Fruit fly (Drosophila melanogaster): Measurements from ENCODE around the gene CG4666.

The CG4666 gene

DNA sequence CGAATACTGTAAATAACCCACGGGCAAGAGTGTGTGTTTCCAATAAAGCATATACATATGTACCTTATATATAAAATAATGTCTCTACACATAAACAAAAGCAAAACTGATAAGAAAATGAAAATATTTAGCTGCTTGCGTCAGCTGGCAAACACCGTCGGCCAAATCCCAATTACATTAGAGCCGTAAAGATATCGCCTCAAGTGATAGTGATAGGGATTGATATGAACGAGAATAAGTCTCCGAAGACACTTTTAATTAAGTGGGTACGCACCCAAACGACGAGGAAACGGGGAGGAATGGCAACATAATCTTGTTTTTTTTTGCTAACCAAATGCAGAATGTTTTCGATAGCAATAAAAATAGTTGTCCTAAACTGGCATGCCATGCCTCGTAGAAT is 13.1 kb downstream of the CG4666 start:
- TF ChIP-seq noc (tag; optimal IDR thresholded peaks at IDR 0.05) = no peak

DNA sequence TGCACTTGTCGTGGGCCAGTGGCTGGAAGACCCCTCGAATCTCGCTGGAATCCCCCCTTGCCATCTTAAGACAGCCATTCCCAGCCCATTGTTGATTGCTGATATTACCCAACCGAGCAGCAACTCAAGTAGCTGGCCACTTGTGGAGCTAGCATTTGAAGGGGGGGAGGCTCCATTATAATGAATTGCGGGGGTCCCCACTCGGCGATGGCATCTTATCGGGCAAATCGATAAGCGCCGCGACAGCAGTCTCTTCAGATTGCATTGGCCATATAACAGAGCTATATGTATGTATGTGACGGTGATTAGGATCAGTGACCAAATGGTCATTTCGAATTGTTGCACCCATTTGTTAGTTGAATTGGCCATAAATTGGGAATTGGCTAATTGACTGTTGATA is 15.4 kb downstream of the CG4666 start:
- TF ChIP-seq noc (tag; optimal IDR thresholded peaks at IDR 0.05) = no peak

DNA sequence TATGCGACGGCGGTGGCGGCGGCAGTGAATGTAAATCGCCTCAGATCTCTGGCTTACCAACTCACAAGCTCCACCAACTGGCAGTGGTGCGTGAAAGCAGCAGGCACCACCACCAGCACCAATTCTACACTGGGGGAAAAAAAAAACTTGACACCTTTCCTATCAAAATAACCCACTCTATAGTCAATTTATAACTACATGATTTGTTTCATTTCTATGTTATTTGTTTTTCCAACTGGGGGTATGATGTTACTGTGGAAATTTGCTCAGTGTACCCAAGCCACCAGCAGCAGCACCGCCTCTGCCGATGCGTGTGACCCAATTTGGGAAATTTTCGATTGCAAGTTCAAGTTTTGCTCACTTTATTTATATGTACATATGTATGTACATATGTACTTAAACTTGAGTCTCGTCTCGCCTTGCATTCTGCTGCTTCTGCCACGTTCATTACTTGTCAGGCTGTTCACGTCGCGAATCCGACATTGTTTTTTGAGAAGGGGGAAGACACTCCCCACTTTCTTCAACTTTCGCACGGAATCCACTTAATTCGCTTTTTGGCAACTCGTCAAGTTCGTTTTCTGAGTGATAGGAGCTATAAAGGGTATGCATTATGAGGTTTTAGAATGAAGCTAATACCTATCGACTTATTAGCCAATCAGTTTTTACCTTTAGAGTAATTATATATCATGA is 18.3 kb downstream of the CG4666 start:
- no peak for TF ChIP-seq noc (tag; optimal IDR thresholded peaks at IDR 0.05)

DNA sequence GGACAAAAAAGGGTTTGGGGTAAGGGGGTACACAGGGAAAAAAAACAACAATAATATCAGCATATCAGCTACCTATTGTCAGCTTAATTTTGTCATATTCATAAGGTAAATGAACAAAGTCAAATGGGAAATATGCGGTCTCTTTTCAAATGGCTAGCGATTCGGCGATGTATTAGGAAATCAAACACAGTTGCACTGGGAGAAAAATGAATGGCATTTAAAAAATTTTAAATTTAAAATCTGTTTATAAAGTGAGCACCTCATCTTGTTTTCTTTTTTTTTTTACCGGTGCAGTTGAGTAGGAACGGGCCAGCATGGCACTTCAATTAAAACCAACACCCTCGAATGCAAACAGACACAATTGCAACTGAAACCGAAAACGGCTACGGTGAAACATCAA is 23.6 kb downstream of the CG4666 start:
- no peak for TF ChIP-seq noc (tag; optimal IDR thresholded peaks at IDR 0.05)

DNA sequence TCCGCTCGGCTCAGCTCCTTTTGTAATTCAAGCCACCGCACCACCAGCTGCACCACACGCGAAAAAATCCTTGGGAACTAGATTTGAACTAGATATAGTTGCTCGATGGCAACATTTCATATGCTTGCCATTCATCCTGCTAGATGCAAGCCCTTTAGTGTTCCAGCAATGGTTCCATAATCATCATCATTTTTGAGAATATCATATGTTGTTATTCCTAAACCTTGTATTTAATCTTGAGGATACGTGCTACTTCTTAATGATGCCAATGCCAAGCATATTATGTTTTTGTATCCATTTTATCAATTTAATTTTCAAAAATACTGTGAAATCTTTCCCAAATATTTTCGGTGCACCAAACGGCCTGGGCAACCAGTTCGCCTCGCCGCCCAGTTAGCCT is 24.7 kb downstream of the CG4666 start:
- no peak for TF ChIP-seq noc (tag; optimal IDR thresholded peaks at IDR 0.05)

DNA sequence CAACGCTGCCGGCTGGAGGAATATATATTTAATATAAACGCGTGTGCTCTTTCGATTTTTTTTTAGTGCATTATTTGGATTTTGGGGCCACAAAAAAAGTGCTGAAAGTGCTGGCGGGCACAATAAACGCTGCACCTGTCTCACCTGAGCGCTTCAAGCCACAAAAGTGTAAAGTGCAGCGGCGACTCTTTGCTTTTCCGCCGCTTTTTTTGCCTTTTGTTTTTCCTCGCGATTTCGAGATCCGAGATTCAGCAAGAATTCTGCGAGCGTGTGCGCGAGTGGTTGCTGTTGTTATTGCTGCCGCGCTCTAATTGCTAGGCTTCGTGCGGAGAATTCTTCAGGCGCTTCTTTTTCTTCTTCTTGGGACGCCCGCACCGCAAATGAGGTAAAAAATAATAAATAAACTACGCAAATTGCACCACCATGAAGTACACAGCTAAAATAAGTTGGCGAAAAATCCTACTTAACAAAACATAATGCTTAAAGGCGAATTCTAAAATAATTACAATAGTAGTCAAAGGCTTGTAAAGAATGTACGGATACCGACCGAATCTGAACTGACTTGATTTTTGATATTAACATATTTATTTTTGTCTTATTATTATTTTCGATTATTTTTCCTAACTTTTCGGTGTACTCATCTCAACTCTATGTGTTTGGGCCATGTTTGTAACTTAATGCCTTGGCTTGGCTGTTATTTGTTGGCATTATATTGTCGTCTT is 26.5 kb downstream of the CG4666 start:
- no peak for TF ChIP-seq noc (tag; optimal IDR thresholded peaks at IDR 0.05)

DNA sequence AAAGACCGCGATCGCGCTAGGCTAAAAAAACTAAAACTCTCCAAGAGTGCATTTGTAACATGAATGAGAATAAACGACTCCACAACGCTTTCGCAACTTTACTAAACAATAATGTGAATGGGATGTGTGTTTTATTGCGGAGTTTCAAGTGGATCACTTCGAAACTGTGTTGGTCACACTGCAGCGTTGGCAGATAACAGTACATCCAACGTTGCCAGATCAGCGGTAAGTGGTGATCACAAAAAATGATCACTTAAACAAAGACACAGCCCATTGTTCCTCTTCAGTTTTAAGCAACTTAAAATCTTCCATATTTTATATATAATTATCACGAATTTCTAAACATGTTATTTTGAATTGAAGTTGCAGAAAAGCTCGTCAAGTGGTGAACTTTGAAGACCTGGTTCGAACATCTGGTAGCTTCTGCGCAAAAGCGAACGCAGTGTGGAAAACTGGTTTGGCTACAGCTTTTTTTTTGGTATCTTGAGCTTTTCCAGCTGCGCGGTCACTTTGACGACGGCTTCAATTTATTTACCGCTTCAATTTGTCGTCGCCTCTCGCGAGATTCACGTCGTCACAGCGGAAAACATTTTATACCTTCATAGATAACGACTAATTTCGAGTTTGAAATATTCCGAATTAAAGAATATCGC is 27.2 kb downstream of the CG4666 start, which contains the start of gene CG5921:
TSS of gene CG5921 (plus strand) at position 547 of the 653 bp plus-strand sequence.
- TF ChIP-seq noc (tag; optimal IDR thresholded peaks at IDR 0.05) = no peak

DNA sequence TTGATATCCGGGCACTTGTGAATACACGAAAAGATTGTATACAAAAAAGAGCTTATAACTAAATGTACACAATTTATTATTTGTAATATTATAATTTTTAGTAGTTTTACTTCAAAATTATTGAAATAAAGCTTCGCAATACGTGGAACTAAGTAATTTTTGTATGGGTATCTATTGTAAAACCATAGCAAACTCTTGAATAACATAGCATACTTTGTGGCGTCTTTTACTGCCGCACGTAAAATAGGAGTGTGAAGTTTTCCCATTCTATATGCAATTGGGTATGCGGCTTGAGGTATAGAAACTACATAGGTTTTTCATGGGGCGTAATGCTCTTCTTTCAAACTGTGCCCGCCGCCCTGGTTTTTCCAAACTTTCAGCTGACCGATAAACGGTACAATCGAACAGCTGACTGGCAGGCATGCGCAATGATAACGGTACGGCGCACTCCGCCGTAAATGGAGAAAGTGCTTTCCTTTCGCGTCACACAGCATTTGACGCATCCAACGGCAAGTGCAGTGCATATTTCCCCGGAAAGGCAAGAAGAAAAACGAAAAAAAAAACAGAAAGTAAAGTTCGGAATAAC is 38.1 kb downstream of the CG4666 start, which contains the start of gene CG5937:
TSS of gene CG5937 (plus strand) at position 575 of the 586 bp plus-strand sequence.
- no peak for TF ChIP-seq noc (tag; optimal IDR thresholded peaks at IDR 0.05)

DNA sequence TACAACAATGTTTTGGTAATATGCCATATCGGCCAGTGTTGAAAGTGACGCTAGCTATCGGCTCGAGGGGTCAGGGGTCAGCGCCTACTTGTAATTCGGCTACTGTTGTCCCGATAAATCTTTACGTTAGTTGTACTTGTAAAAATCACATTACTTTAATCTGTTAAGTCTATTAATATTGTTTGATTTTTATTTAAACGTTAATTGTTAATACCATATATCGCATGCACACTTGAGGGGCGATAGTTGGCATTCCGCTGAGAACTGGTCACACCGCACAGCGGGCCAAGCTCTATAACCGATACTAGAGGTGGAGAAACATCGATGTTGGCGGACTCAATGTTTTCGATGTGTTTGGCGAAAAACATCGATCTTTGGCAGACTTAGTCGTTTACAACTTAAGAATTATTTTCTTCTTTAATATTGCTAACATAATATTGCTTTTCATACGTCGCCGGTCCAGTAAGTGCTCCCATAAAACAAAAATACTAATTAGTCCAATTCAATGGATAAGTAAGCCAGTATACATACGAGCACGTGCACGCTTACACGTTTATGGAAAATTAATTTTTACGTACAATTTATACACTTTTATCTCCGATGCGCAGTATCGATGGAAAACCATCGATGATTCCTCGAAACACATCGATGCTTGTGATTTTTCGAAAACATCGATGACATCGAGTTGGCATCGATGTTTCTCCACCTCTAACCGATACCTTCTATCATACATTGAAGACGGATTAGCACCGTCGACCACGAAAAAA is 40.2 kb downstream of the CG4666 start, which contains the start of the genes rux and MCTS1:
TSS of gene rux (minus strand) at position 621 of the 767 bp plus-strand sequence.
TSS of gene MCTS1 (plus strand) at position 713 of the 767 bp plus-strand sequence.
- peak; percentile 4 for TF ChIP-seq noc (tag; optimal IDR thresholded peaks at IDR 0.05)

DNA sequence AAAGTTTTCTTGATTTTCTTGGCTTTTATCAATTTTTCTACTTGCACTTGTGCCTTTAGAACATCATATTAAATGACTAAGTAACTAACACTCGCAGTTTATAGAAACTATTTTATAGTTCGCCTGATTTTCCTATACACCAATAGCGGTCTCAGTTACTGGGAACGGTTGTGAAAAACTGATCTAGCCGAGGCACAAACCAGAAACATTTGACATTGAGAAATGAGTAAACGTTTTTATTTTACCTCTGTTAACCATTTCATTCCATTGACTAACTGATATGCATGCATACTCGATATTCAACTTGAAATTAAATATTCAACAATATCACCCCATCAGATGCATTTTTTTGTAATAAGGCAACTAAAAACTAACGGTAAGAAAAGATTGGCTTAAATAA is 42.2 kb downstream of the CG4666 start:
- no peak for TF ChIP-seq noc (tag; optimal IDR thresholded peaks at IDR 0.05)

DNA sequence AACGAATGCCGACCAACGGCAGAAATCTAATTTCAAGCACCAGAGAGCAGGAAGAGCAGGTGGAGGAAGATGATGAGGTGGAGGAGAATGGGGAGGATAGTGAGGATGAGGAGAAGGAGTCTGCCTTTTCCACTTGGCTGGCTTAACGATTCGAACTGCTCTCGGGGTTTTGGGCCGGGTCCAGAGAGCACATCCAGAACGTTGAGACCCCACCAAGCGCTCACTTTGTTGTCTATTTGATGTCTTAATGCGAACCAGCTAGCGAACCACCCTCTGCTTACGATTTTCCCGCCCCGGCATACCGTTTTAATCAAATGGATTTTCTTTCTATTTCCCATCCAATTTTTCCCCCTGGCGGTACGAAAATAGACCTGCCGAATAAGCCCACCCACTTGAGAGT is 42.8 kb downstream of the CG4666 start:
- no peak for TF ChIP-seq noc (tag; optimal IDR thresholded peaks at IDR 0.05)

DNA sequence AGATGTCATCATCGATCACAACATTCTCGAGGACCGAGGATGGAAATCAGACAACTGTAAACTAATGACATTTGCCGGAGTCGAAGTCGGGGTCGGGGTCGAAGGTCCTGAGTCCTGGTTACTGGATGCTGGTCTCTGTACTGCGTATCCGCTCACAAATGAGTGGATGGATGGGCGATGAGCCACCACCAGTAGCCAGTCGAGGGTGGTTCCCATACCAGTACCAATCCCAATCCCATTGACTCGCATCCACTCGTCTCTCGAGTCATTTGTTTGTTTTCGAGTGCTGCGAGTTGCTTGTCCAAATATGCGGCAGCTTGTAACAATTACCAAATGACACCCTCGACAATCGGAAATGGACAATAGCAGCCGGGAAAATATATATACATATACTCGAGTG is 44.8 kb downstream of the CG4666 start:
- no peak for TF ChIP-seq noc (tag; optimal IDR thresholded peaks at IDR 0.05)

DNA sequence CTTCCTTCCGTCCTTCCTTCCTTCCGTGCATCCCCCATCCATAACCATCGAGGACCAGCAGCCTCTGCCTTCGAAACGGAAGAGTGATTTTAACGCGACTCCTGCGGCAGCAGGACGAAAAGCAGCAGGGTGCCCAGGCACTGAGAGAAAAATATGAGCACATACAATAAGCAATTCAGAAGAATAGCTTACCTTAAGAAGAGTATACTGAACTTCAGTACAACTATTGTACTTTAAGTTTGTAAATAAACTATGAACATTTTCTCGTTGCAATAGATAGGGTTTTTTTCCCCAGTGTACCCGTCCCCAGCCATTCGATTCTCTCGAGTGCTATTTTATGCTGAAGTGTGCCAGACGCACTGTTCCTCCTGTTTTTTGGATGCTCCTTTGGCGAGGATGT is 45.9 kb downstream of the CG4666 start:
- TF ChIP-seq noc (tag; optimal IDR thresholded peaks at IDR 0.05) = no peak

DNA sequence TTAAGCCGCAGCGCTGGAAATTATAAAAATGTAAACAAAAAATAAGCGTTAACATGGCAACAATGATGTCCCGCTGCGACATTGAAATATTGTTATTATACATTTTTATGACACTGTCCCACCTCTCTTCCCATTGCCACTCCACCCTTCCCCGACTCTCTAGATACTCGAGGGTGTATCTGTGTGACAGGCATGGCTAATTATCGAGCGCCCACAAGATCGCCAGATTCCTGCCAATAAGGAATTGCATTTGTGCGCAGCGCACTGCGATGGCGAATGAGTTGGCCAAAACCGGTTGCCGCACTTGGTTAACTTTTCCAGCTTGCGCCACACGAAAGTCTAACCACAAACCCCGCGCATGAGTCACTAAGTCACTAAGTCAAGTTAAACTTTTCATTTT is 47.0 kb downstream of the CG4666 start:
- no peak for TF ChIP-seq noc (tag; optimal IDR thresholded peaks at IDR 0.05)

DNA sequence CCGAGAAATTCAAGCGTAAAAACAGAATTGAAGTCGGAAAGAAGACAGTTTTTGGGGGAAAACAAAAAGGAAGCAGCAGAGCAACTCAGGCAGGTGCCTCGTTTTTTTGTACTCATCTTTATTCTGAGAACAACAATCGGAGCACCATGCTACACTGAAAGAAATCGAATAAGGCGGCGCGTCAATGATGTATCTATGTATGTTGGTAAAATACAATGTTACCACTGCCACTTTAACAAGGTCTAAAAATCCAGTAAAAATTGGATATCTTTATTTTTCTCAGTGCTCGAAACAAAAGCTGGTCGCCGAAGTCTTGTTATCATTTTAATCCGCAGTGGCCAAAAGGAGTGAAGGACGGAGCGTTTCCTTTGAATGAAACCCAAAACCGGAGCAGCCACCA is 47.6 kb downstream of the CG4666 start:
- TF ChIP-seq noc (tag; optimal IDR thresholded peaks at IDR 0.05) = no peak

DNA sequence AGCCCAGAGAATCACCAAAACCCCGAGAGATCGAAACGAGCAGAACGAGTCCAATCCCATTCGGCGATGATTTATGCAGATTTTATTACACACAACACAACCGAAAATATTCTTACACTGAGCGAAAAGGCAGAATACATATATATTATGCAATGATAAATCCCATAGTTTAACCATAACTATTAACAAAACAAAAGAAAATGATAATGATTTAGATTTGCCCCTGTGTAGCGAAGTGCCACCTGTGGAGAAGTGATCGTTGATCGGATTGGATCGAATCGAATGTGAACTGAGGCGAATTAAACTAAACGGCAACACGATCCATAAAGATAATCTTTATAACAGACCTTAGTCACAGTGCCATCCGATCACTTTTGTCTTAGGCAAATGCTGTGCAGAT is 48.6 kb downstream of the CG4666 start:
- TF ChIP-seq noc (tag; optimal IDR thresholded peaks at IDR 0.05) = no peak
